Worm (Caenorhabditis elegans) whole organism, early embryonic: ENCODE results near the gene sri-67.

Experiments
- B0310.2 ChIP-seq: sonication (generic microtip); optimal IDR thresholded peaks from 2 replicates; lab custom pipeline; 2016; ENCODE audit warnings: mild to moderate bottlenecking, missing genetic modification characterization, missing compliant biosample characterization
- F13C5.2 ChIP-seq: sonication (generic microtip); optimal IDR thresholded peaks from 2 replicates; lab custom pipeline; 2017; ENCODE audit warnings: mild to moderate bottlenecking, missing genetic modification characterization, inconsistent platforms, missing compliant biosample characterization
- aly-1 ChIP-seq: sonication (generic microtip); optimal IDR thresholded peaks from 2 replicates; lab custom pipeline; 2016; ENCODE audit warnings: missing genetic modification characterization, missing compliant biosample characterization
- ama-1 ChIP-seq: fragments of 150-350 bp; optimal IDR thresholded peaks from 2 replicates; lab custom pipeline; 2014
- ceh-13 ChIP-seq: fragments of 200-800 bp; sonication (Bioruptor generic); optimal IDR thresholded peaks from 2 replicates; lab custom pipeline; 2018; ENCODE audit warnings: mild to moderate bottlenecking, missing genetic modification characterization, missing compliant biosample characterization
- ceh-36 ChIP-seq: sonication (generic microtip); optimal IDR thresholded peaks from 2 replicates; lab custom pipeline; 2016; ENCODE audit warnings: missing genetic modification characterization, inconsistent platforms, missing compliant biosample characterization
- ets-7 ChIP-seq: sonication (generic microtip); optimal IDR thresholded peaks from 2 replicates; lab custom pipeline; 2016; ENCODE audit warnings: missing genotype, missing genetic modification characterization, missing compliant biosample characterization
- flt-1 ChIP-seq: fragments of 200-800 bp; sonication (Bioruptor generic); IDR thresholded peaks from 2 replicates; pipeline ENCODE4 v1.3.6; 2022; ENCODE audit warnings: missing genetic modification characterization, missing compliant biosample characterization
- hmbx-1 ChIP-seq: sonication (generic microtip); optimal IDR thresholded peaks from 2 replicates; lab custom pipeline; 2016; ENCODE audit warnings: mild to moderate bottlenecking, missing genetic modification characterization, missing compliant biosample characterization
- hmg-4 ChIP-seq: fragments of 200-800 bp; sonication (Bioruptor generic); optimal IDR thresholded peaks from 2 replicates; lab custom pipeline; 2018; ENCODE audit warnings: mild to moderate bottlenecking, missing genetic modification characterization, missing compliant biosample characterization
- hnd-1 ChIP-seq: sonication (generic microtip); optimal IDR thresholded peaks from 2 replicates; lab custom pipeline; 2016; ENCODE audit warnings: missing genetic modification characterization, missing compliant biosample characterization
- pes-1 ChIP-seq: fragments of 200-800 bp; sonication (Bioruptor generic); IDR thresholded peaks from 2 replicates; pipeline ENCODE4 v1.3.6; 2022; ENCODE audit warnings: missing genetic modification reagents, missing genetic modification characterization, missing compliant biosample characterization
- scrt-1 ChIP-seq: fragments of 200-800 bp; sonication (Bioruptor generic); IDR thresholded peaks from 2 replicates; pipeline ENCODE4 v1.3.6; 2022; ENCODE audit warnings: missing genetic modification characterization, missing compliant biosample characterization
- sea-1 ChIP-seq: fragments of 200-800 bp; sonication (Bioruptor generic); conservative IDR thresholded peaks from 2 replicates; pipeline ENCODE4 v1.3.6; 2022; ENCODE audit warnings: missing genetic modification characterization, missing compliant biosample characterization
- tbx-11 ChIP-seq: fragments of 200-800 bp; sonication (Bioruptor generic); IDR thresholded peaks from 2 replicates; pipeline ENCODE4 v1.3.6; 2022; ENCODE audit warnings: missing genetic modification characterization, missing compliant biosample characterization
- tbx-37 ChIP-seq: fragments of 200-800 bp; sonication (Bioruptor generic); conservative IDR thresholded peaks from 2 replicates; pipeline ENCODE4 v1.3.6; 2022; ENCODE audit warnings: missing genetic modification reagents, missing genetic modification characterization, missing compliant biosample characterization
- tra-4 ChIP-seq: sonication (generic microtip); optimal IDR thresholded peaks from 2 replicates; lab custom pipeline; 2017; ENCODE audit warnings: missing genetic modification characterization, missing compliant biosample characterization

The sri-67 gene

DNA sequence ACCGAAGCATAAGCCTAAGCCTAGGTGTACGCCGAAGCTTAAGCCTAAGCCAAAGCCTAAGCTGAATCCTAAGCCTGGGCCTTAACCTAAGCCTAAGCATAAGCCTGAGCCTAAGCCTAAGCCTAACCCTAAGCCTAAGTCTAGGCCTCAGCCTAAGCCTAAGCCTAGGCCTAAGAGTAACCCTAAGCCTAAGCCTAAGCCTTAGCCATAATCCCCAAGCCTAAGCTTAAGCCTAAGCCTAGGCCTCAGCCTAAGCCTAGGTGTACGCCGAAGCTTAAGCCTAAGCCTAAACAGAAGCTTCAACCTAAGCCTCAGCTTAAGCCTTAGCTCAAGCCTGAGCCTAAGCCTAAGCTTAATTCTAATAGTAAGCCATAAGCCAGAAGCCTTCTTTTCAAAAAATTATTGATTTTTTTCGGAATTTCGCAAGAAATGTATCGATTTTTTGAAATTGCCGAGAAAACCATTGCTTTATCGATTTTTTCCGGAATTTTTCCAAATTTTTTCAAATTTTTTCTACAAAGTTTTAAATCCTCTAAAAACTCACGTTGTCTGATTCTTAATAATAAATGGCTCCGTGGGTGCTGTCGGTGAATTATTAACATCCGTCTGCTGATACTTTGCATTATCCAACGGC is 10.5 kb downstream of the sri-67 start:
- no peak for TF ChIP-seq B0310.2 (tag; lab: Kevin White, UChicago)
- no peak for TF ChIP-seq hnd-1 (tag; lab: Kevin White, UChicago)
- TF ChIP-seq tbx-11 (GFP tag; lab: Robert Waterston, UW), result no peak
- no peak for TF ChIP-seq aly-1 (tag; lab: Kevin White, UChicago)
- no peak for TF ChIP-seq pes-1 (GFP tag; lab: Robert Waterston, UW)
- TF ChIP-seq tbx-37 (GFP tag; lab: Robert Waterston, UW), result no peak
- TF ChIP-seq sea-1, result no peak
- no peak for TF ChIP-seq scrt-1 (GFP tag; lab: Robert Waterston, UW)
- no peak for TF ChIP-seq tra-4 (tag; lab: Kevin White, UChicago)
- peak; percentile 93 for TF ChIP-seq ceh-36
- no peak for TF ChIP-seq hmbx-1 (tag; lab: Kevin White, UChicago)
- TF ChIP-seq ama-1 (lab: Kevin White, UChicago), result peak; percentile 13
- TF ChIP-seq flt-1 (GFP tag; lab: Robert Waterston, UW), result no peak

DNA sequence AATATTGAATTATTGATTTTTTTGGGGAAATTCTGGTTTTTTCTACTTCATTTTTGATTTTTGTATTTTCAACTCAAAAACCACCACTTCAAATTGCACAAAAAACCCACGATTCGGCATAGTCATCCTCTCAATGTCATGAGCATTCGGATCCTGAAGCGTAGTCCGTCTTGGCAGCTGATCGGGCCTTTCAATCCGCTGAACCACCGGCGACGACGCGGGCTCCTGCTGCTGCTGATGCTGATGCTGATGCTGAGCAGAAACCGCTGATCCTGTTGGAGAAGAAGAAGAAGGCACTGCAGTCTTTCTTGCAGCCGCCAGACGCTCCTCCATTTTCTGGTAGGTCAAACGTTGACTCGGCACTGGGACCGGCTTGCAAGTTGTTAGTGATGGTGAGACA is 11.3 kb downstream of the sri-67 start:
- TF ChIP-seq aly-1 (tag; lab: Kevin White, UChicago) (no peak), scrt-1 (GFP tag; lab: Robert Waterston, UW) (no peak), F13C5.2 (tag; lab: Kevin White, UChicago) (no peak), B0310.2 (tag; lab: Kevin White, UChicago) (no peak), hnd-1 (tag; lab: Kevin White, UChicago) (no peak), ets-7 (tag; lab: Kevin White, UChicago) (no peak), flt-1 (GFP tag; lab: Robert Waterston, UW) (no peak), ceh-36 (no peak), tra-4 (tag; lab: Kevin White, UChicago) (no peak), ama-1 (lab: Kevin White, UChicago) (no peak), hmg-4 (GFP tag; lab: Kevin White, UChicago) (no peak), tbx-11 (GFP tag; lab: Robert Waterston, UW) (no peak), ceh-13 (GFP tag; lab: Kevin White, UChicago) (no peak), pes-1 (GFP tag; lab: Robert Waterston, UW) (no peak)

DNA sequence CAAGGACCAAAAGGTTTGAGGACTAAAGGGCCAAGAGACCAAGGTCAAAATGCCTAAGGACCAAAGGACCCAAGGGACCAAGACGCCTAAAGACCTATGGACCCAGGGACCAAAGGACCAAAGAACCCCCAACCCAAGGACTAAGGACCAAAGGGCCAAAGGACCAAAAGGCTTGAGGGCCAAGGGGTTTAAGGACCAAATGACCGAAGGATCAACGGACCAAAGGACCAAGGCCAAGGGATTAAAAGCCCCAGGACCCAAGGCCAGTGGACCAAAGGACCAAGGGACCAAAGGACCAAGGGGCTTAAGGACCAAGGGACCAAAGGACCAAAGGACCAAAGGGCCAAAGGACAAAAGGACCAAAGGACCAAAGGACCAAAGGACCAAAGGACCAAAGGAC is 12.0 kb downstream of the sri-67 start:
- TF ChIP-seq ceh-13 (GFP tag; lab: Kevin White, UChicago), result no peak
- peak; percentile 63 for TF ChIP-seq ceh-36
- TF ChIP-seq tbx-37 (GFP tag; lab: Robert Waterston, UW), result 0 out of 2 replicates have a peak, but pooled peaks have one; percentile 25
- TF ChIP-seq hmg-4 (GFP tag; lab: Kevin White, UChicago), result no peak
- no peak for TF ChIP-seq hnd-1 (tag; lab: Kevin White, UChicago)
- no peak for TF ChIP-seq flt-1 (GFP tag; lab: Robert Waterston, UW)
- TF ChIP-seq ets-7 (tag; lab: Kevin White, UChicago), result no peak
- 0 out of 2 replicates have a peak, but pooled peaks have one; percentile 38 for TF ChIP-seq scrt-1 (GFP tag; lab: Robert Waterston, UW)

DNA sequence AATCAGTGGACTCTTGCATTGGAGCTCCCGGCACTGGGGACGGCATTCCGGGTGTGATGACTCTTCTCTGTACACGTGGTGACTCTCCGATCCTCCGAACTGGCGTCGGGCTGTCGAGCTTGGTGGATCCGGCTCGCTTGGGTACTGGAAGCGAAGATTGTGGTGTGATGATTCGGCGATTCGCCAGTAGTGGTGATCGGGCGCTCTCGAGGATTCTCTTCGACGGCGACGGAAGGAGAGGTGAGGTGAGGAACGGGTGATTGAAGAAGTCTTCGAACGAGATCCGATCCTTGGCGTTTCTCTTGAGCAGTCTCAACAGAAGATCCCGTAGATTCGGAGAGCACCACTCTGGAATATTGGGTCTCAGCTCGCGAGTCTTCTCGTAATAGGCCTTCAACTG is 12.9 kb downstream of the sri-67 start:
- TF ChIP-seq scrt-1 (GFP tag; lab: Robert Waterston, UW), result 0 out of 2 replicates have a peak, but pooled peaks have one; percentile 24
- TF ChIP-seq tbx-37 (GFP tag; lab: Robert Waterston, UW), result no peak
- no peak for TF ChIP-seq ama-1 (lab: Kevin White, UChicago)

DNA sequence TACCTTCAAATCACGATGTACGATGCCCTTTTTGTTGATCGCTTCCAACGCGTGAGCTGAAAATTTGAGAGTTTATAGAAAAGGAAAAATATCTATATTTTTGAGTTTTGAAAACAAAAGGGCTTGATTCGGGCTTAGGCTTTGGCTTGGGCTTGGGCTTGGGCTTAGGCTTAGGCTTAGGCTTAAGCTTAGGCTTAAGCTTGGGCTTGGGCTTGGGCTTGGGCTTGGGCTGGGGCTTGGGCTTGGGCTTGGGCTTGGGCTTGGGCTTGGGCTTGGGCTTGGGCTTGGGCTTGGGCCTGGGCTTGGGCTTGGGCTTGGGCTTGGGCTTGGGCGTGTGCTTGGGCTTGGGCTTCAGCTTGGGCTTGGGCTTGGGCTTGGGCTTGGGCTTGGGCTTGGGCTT is 14.4 kb downstream of the sri-67 start:
- no peak for TF ChIP-seq F13C5.2 (tag; lab: Kevin White, UChicago)
- 0 out of 2 replicates have a peak, but pooled peaks have one; percentile 41 for TF ChIP-seq scrt-1 (GFP tag; lab: Robert Waterston, UW)

DNA sequence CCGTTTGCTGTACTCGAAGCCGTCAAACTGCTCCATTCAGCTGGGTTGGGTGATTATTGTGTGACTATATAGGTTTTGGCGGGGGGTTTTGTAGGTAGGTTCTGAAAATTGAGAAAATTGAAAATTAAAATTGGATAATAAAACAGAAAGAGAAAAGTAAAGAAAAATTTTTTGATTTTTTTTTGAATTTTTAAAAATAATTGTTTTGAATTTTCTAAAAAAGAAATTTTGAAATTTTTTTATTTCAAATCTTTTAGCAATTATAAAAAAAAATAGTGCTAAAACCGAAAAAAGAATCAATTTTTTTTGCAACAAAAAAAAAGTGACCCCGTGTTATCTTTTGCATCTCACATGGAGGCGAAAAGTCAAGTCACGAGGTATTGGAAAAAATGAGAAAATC is 16.6 kb downstream of the sri-67 start, which contains the start of gene unc-51:
Gene unc-51, minus strand, starts transcription at position 101 of the 400 bp plus-strand sequence.
- TF ChIP-seq hmg-4 (GFP tag; lab: Kevin White, UChicago) (no peak), tbx-11 (GFP tag; lab: Robert Waterston, UW) (no peak), ama-1 (lab: Kevin White, UChicago) (no peak), flt-1 (GFP tag; lab: Robert Waterston, UW) (no peak), scrt-1 (GFP tag; lab: Robert Waterston, UW) (no peak), hmbx-1 (tag; lab: Kevin White, UChicago) (no peak), B0310.2 (tag; lab: Kevin White, UChicago) (no peak)

DNA sequence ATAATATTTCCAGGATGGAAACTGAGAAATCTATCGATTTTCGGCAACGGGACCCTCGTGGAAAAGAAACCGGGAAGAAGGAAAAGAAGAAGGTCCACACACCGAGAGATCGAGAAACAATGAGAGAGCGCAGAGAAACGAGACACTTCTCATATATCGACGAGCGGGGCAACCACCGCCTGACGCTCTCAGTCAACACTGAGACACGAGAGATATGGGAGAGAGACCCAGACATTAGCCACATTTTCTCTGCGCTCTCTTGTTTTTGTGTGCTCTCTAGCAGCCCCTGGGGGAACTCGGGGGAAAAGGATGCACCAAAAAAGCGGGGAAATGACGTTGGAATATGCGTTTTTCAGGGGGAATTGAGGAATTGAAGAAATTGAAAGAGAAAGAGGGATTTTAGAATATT is 17.9 kb downstream of the sri-67 start:
- TF ChIP-seq F13C5.2 (tag; lab: Kevin White, UChicago) (peak; percentile 52), hmg-4 (GFP tag; lab: Kevin White, UChicago) (peak; percentile 61), pes-1 (GFP tag; lab: Robert Waterston, UW) (no peak), tra-4 (tag; lab: Kevin White, UChicago) (no peak)

DNA sequence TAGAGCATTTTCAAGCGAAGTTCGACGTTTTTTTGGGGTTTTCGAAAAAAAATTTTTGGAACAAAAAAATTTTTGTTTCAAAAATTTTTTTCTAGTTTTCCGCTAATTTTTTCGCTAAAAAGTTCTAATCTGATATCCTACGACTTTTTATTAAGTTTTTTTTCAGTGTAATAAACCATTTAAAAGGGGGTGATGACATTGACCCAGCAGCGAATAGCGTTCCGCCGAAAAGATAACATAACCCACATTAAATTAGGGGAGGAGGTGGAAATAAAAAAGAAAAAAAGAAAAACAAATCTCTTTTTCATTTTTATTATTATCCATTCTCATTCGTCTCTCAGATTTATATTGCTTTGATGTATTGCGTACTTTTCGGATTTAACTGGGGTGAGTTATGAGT is 19.7 kb downstream of the sri-67 start, which contains the start of gene Y60A3A.23:
Gene Y60A3A.23, plus strand, starts transcription at position 301 of the 400 bp plus-strand sequence.
- TF ChIP-seq tra-4 (tag; lab: Kevin White, UChicago) (no peak), sea-1 (no peak), aly-1 (tag; lab: Kevin White, UChicago) (no peak), pes-1 (GFP tag; lab: Robert Waterston, UW) (no peak), hmbx-1 (tag; lab: Kevin White, UChicago) (no peak), ama-1 (lab: Kevin White, UChicago) (no peak)
